Fruit fly (Drosophila melanogaster) whole organism: Measurements from ENCODE around the gene Tps1.

ENCODE experiments used
- CG8478 ChIP-seq: fragments of >200 bp; optimal IDR thresholded peaks from 2 replicates; lab custom pipeline; 2018; ENCODE audit warnings: inconsistent platforms
- Dll ChIP-seq: fragments of >200 bp; optimal IDR thresholded peaks from 2 replicates; lab custom pipeline; 2017
- EcR ChIP-seq, 2 experiments: fragments of >200 bp; optimal IDR thresholded peaks; 2 replicates each; lab custom pipeline; 2017; ENCODE audit warnings: missing biosample characterization in 2 of 2, missing genetic modification characterization in 2 of 2, missing genetic modification reagents in 2 of 2
- pan ChIP-seq: fragments of >200 bp; optimal IDR thresholded peaks from 2 replicates; lab custom pipeline; 2017
- psq ChIP-seq: fragments of >200 bp; optimal IDR thresholded peaks from 2 replicates; lab custom pipeline; 2017
- usp ChIP-seq: fragments of >200 bp; optimal IDR thresholded peaks from 2 replicates; lab custom pipeline; 2017; ENCODE audit warnings: missing biosample characterization, missing genetic modification characterization, mixed read lengths

The Tps1 gene

DNA sequence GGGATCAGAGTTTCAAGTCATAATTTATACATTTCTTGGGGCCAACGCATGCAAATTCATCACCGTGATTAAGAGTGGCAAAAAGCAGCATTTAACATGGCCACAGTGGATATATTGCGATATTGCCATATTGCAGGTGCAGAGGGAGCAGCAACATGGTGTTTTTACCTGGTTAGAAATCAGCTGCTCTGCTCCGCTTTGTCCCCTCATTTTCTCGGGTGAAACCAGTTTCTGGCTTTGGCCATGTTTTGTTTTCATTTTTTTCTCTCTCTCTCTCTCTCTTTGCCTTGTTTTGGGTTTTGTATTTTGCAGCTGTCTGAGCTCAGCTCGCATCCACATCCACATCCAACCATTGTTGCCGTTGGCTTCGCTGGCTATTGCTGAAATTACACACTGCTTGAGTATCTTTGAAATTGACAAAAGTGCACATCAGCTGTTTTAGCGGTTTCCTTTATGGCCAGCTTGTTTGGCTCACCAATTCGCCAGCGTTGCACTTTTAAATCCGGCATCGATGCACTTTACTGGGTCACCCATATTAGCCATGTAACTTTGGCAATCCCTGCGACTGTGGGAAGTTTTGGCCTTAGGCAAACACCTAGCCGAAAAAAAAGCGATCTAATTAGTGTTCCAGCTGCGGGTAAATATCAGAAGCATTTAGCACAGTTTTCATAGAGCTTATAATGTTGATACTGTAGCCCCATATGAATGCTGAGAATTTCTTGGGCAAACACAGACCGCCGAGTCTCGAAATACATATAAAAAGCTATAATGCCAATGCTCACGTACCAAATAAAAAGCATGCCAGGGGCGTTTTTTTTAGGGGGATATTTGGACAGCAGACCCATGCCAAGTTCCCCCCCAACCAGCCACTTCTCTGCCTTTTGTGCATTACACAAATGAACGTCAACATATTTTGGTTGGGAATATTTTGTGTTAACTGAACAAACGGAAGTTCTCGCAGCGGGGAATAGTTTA is 12.8 kb upstream of the Tps1 start:
- no peak for TF ChIP-seq EcR (GFP tag; optimal IDR thresholded peaks at IDR 0.05; lab: Kevin White, UChicago)
- TF ChIP-seq pan (lab: Kevin White, UChicago) = no peak

DNA sequence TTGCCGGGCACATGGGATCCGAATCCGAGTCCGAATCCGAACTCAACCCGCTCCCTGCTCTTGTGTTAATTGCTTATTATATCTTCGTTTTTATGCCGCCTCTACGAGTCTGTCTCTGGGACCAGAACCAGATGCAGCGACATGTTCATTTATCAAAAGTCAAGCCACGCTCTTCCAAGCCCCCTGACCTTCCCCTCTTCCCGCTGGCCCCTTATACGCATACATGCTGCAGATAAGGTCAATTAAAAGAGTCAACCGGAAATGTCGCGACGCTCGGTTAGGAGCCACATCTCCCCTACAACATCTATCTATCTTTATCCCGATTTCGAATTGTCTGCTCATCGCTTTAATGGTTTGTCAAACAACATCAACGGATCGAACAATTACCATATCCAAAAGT is 10.4 kb upstream of the Tps1 start:
- TF ChIP-seq CG8478 (lab: Kevin White, UChicago) (no peak), psq (lab: Kevin White, UChicago) (no peak), Dll (lab: Kevin White, UChicago) (no peak), pan (lab: Kevin White, UChicago) (no peak), EcR (GFP tag; optimal IDR thresholded peaks at IDR 0.05; lab: Kevin White, UChicago) (no peak), usp (GFP tag; lab: Kevin White, UChicago) (no peak)

DNA sequence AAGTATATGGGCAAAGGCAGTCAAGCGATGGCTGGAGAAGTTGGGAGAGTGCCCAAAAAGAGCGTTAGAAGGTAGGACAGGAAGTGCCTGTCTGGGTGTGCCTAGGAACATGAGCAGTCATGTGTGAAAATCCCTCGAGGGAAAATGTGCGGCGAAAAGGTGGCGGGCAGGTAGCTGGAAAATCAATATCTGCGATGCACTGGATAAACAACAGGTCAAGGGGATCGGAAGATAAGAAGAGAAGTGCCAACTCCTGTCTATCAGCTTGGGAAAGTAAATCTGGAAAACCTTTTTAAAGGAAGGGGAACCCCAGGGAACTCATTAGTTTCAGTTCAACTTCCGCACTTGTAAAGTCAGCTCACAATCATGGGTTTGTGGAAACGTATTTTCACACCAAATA is 9.7 kb upstream of the Tps1 start:
- TF ChIP-seq EcR (GFP tag; optimal IDR thresholded peaks at IDR 0.05; lab: Kevin White, UChicago) = no peak
- no peak for TF ChIP-seq usp (GFP tag; lab: Kevin White, UChicago)
- TF ChIP-seq CG8478 (lab: Kevin White, UChicago) = no peak
- TF ChIP-seq psq (lab: Kevin White, UChicago) = no peak
- no peak for TF ChIP-seq Dll (lab: Kevin White, UChicago)
- no peak for TF ChIP-seq pan (lab: Kevin White, UChicago)

DNA sequence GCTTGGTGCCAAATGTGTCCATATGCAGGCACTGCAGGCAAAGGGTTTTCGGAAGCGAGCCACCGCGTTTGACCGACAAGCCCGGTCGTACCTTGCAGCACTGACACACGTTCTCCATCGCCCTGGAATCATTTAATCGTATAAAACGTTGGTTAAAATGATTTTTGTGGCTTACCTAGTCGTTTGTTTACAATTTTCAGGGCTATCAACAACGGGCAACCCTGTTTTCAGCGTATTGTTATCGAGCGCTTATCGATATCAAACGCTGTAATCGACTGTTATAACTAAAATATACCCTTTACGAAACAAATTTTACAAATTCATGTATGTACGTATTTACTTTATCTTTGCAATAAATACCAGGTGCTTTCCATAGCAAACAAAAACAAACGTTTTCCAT is 5.6 kb upstream of the Tps1 start, which contains the start of gene CG17612:
Gene CG17612, minus strand, starts transcription at position 214 of the 400 bp plus-strand sequence.
- TF ChIP-seq Dll (lab: Kevin White, UChicago) (no peak), CG8478 (lab: Kevin White, UChicago) (no peak), EcR (GFP tag; optimal IDR thresholded peaks at IDR 0.05; lab: Kevin White, UChicago) (no peak), pan (lab: Kevin White, UChicago) (no peak), usp (GFP tag; lab: Kevin White, UChicago) (no peak), psq (lab: Kevin White, UChicago) (no peak)

DNA sequence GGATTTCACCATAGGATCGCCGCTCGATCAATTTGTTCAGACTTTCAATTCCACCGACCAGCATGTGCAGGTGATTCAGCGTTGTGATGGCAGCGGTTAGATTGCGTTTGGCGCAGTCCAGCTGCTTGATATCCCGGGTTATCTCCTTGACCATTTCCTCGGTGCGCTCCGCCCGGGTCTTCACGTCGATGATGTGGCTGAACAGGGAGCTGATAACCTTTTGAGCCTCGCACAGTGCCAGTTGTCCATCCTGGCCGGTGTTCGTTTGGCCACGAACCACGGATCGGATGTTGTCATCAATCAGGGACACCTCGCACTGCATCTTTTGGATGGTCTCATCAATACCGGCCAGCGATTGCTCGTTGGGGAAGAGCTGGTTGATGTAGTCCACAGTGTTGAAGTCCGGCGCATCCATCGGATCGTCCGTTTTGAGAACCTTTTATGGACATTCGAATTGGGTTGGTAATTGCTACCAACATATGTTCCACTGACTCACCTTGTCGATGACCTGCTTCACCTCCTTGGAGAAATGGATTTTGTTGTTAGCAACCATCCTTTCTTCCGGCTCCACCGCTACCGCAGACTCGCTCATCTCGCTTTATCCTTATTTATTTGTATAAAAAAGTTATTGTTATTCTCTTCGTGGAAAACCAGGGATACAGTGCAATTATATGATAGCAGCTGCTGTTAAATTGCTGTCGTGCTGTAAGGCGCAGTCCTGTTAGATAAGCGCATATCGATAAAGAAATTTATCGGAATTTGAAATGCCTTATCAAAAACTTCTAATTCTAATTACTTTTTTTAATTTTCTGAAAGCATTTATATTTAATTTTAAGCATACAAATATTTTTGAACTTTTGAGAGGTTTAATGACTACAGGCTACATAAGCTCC is 2.5 kb upstream of the Tps1 start, which contains the start of gene Vps53:
Gene Vps53, minus strand, starts transcription at position 676 of the 893 bp plus-strand sequence.
- TF ChIP-seq EcR (GFP tag; optimal IDR thresholded peaks at IDR 0.05; lab: Kevin White, UChicago) (no peak), psq (lab: Kevin White, UChicago) (no peak), usp (GFP tag; lab: Kevin White, UChicago) (no peak), Dll (lab: Kevin White, UChicago) (no peak), CG8478 (lab: Kevin White, UChicago) (no peak), pan (lab: Kevin White, UChicago) (no peak)

DNA sequence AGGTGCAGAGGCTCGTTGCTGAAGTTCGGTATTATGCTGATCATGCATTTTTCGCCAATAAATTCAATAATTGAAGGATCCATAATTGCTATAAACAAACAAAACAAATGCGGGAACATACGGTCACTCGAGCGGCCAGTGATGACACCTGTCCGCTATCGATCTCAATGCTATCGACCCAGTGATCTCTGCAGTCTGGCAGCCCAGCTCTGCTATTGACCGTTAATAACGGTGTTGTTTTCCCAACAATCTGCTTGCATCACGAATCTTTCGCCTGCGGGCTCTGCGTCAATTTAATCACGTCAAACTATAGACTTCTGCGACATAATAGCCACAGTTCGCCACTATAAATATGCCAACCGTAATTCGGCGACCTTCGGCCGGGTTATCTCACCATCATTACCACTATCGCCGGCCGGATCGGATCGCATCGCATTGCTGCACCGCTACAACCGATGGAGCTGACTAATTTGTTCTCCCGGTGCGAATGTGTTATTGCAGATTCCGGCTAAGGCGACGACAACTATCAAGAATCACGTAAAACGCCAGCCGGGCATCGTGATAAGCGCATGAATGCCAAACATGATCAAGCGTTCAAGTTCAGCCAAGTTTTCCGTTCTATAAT is 1.1 kb upstream of the Tps1 start, which contains the start of gene Psf2:
Gene Psf2, minus strand, starts transcription at position 431 of the 625 bp plus-strand sequence.
- TF ChIP-seq usp (GFP tag; lab: Kevin White, UChicago) (no peak), Dll (lab: Kevin White, UChicago) (no peak), pan (lab: Kevin White, UChicago) (no peak), CG8478 (lab: Kevin White, UChicago) (no peak), EcR (GFP tag; optimal IDR thresholded peaks at IDR 0.05; lab: Kevin White, UChicago) (no peak), psq (lab: Kevin White, UChicago) (no peak)

DNA sequence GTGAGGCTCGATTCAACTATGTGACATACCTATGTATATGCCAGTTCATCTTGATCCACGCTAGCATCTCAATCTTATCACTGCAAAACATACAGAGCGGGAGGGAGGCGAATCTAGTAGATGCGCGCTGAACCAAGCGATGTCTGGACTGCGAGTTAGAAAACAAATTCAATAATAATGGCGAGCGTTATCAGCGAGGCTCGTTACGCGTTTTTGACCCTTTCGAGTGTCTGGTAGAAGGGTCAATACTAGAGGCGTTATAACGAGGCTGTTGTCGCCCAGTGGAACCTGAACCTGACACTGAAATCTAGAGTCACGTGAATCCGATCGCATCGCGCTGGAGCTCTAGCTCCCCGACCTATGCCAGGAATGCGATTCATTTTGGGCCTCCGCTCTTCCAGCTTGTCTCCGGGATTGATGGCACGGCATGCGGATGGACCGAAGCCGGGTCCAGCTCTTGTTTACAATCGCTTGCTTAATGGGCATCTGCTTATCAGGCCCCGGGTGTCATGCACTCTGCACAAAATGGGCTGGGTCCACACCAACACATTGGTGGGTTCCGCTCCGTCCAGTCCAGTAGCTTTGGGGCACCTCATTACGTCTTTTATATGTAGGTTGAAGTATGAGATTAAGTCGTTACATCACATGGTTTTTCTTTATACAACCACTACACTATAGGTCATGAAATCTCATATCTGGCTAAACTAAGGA is 1.4 kb downstream of the Tps1 start:
- TF ChIP-seq EcR (GFP tag; optimal IDR thresholded peaks at IDR 0.05; lab: Kevin White, UChicago) (no peak), psq (lab: Kevin White, UChicago) (no peak), pan (lab: Kevin White, UChicago) (no peak), CG8478 (lab: Kevin White, UChicago) (no peak), Dll (lab: Kevin White, UChicago) (no peak), usp (GFP tag; lab: Kevin White, UChicago) (no peak)

DNA sequence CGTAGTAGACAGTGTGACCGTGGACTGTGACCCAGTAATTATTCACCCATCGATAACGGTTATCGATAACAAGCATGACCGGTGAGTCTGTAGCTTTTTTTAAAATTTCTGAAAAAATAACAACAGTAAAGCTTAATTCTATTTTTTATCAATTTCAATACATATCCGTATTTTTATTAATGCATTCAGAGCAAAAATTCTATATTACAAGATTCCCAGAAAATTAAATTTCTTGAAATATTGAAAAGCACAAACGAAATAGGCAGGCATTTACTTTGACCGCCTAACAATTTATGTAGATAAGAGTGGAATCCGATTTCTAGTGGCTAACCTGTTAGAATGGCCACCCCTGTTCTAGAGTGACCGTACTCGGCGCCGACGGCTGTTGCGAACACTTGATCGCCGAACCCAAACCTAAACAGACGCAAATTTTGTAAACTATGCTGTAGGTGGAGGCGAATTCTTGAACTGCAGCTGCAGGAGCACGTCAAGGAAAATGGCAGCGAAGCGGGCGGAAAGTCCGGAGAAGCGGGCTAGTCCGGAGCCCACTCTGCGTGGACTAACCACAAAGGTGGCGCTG is 5.8 kb downstream of the Tps1 start, which contains the start of gene CG3652:
Gene CG3652, minus strand, starts transcription at position 35 of the 580 bp plus-strand sequence.
- no peak for TF ChIP-seq psq (lab: Kevin White, UChicago)
- no peak for TF ChIP-seq CG8478 (lab: Kevin White, UChicago)
- TF ChIP-seq pan (lab: Kevin White, UChicago) = no peak
- TF ChIP-seq Dll (lab: Kevin White, UChicago) = no peak
- TF ChIP-seq EcR (GFP tag; optimal IDR thresholded peaks at IDR 0.05; lab: Kevin White, UChicago) = no peak
- no peak for TF ChIP-seq usp (GFP tag; lab: Kevin White, UChicago)

DNA sequence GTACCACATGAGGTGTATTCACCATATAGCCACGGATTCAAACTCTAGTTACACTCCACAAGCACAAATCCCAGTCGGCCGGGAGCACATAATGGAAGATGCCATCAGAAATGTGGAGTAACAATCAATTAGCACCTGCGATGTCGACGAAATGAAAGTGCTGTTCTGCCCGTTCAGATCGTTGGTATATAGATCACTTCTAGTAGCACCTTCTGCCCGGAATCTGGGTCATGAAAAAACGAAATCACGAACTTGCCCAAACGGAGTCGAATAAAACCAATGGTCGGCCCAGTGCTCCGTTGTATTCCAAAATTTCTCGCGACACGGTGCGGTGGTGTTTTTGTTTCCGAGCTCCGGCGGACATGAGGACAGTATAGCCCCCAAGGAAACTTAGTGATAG is 12.5 kb downstream of the Tps1 start, which contains the start of gene CG33003:
Gene CG33003, plus strand, starts transcription at position 301 of the 400 bp plus-strand sequence.
- no peak for TF ChIP-seq EcR (GFP tag; optimal IDR thresholded peaks at IDR 0.05; lab: Kevin White, UChicago)
- no peak for TF ChIP-seq psq (lab: Kevin White, UChicago)
- no peak for TF ChIP-seq CG8478 (lab: Kevin White, UChicago)
- TF ChIP-seq usp (GFP tag; lab: Kevin White, UChicago) = no peak
- no peak for TF ChIP-seq pan (lab: Kevin White, UChicago)
- TF ChIP-seq Dll (lab: Kevin White, UChicago) = no peak
